Fruit fly (Drosophila melanogaster) whole organism, wandering third instar larva: ENCODE data around the gene Pli.

Source experiments
- Abd-B ChIP-seq: fragments of >200 bp; optimal IDR thresholded peaks from 2 replicates; lab custom pipeline; 2017; ENCODE audit warnings: missing biosample characterization, missing genetic modification characterization
- CG32264 ChIP-seq: fragments of 200-800 bp; sonication (Bioruptor generic); optimal IDR thresholded peaks from 2 replicates; lab custom pipeline; 2016; ENCODE audit warnings: missing biosample characterization, missing genetic modification characterization
- CG9705 ChIP-seq: fragments of 200-800 bp; sonication (Bioruptor generic); optimal IDR thresholded peaks from 2 replicates; lab custom pipeline; 2018; ENCODE audit warnings: missing biosample characterization, mild to moderate bottlenecking, missing genetic modification characterization
- CrebA ChIP-seq: fragments of 200-800 bp; sonication (Bioruptor generic); optimal IDR thresholded peaks from 2 replicates; lab custom pipeline; 2016; ENCODE audit warnings: missing biosample characterization, mild to moderate bottlenecking, missing genetic modification characterization, borderline replicate concordance
- Dfd ChIP-seq: fragments of >200 bp; optimal IDR thresholded peaks from 2 replicates; lab custom pipeline; 2017; ENCODE audit warnings: missing biosample characterization, missing genetic modification characterization
- Dif ChIP-seq: fragments of 200-275, 200-300 bp; sonication (Bioruptor generic); optimal IDR thresholded peaks from 2 replicates; lab custom pipeline; 2018; ENCODE audit warnings: missing biosample characterization, missing genetic modification characterization; ENCODE audit not compliant: partially characterized antibody
- GATAd ChIP-seq: sonication (Bioruptor generic); optimal IDR thresholded peaks from 2 replicates; lab custom pipeline; 2016; ENCODE audit warnings: missing biosample characterization, missing genetic modification characterization
- HLH106 ChIP-seq: fragments of 200-800 bp; optimal IDR thresholded peaks from 3 replicates; lab custom pipeline; 2019; ENCODE audit warnings: missing biosample characterization, mild to moderate bottlenecking, missing genetic modification characterization, moderate library complexity
- Hnf4 ChIP-seq: fragments of 200-800 bp; sonication (Bioruptor generic); optimal IDR thresholded peaks from 2 replicates; lab custom pipeline; 2016; ENCODE audit warnings: missing biosample characterization, mild to moderate bottlenecking, missing genetic modification characterization
- Hr78 ChIP-seq: fragments of >200 bp; optimal IDR thresholded peaks from 2 replicates; lab custom pipeline; 2017; ENCODE audit warnings: missing biosample characterization, missing genetic modification characterization
- Hr83 ChIP-seq: fragments of 200-300 bp; sonication (Bioruptor generic); optimal IDR thresholded peaks from 2 replicates; lab custom pipeline; 2016; ENCODE audit warnings: missing biosample characterization, mild to moderate bottlenecking, missing genetic modification characterization, moderate library complexity; ENCODE audit not compliant: poor library complexity, severe bottlenecking
- Jra ChIP-seq: sonication (Bioruptor generic); optimal IDR thresholded peaks from 2 replicates; lab custom pipeline; 2016; ENCODE audit warnings: missing biosample characterization, missing genetic modification characterization
- Mio ChIP-seq: sonication (Bioruptor generic); optimal IDR thresholded peaks from 2 replicates; lab custom pipeline; 2016; ENCODE audit warnings: missing biosample characterization, missing genetic modification characterization
- Myc ChIP-seq: fragments of >200 bp; optimal IDR thresholded peaks from 2 replicates; lab custom pipeline; 2017
- N ChIP-seq: fragments of >200 bp; optimal IDR thresholded peaks from 2 replicates; lab custom pipeline; 2018; ENCODE audit warnings: missing biosample characterization, missing external identifiers, missing genetic modification characterization
- OdsH ChIP-seq: fragments of 200-800 bp; sonication (Bioruptor generic); optimal IDR thresholded peaks from 2 replicates; lab custom pipeline; 2016; ENCODE audit warnings: missing biosample characterization, mild to moderate bottlenecking, missing genetic modification characterization
- Rel ChIP-seq, 2 experiments: fragments of 200-800 bp; sonication (Bioruptor generic) in 1 of 2; optimal IDR thresholded peaks; 2 replicates in 1 of 2; 3 replicates in 1 of 2; lab custom pipeline; 2016 to 2019; ENCODE audit warnings: mild to moderate bottlenecking in 2 of 2, missing biosample characterization in 2 of 2, missing genetic modification characterization in 2 of 2, moderate library complexity in 1 of 2
- Sp1 ChIP-seq: fragments of 200-800 bp; sonication (Bioruptor generic); optimal IDR thresholded peaks from 3 replicates; lab custom pipeline; 2019; ENCODE audit warnings: missing biosample characterization, mild to moderate bottlenecking, missing genetic modification characterization, moderate library complexity
- Vsx2 ChIP-seq: fragments of 200-300, 225-300 bp; sonication (Bioruptor generic); optimal IDR thresholded peaks from 2 replicates; lab custom pipeline; 2018; ENCODE audit warnings: missing biosample characterization, missing genetic modification characterization; ENCODE audit not compliant: partially characterized antibody
- br ChIP-seq: fragments of 200-800 bp; sonication (Bioruptor generic); optimal IDR thresholded peaks from 2 replicates; lab custom pipeline; 2016; ENCODE audit warnings: missing biosample characterization, missing genetic modification characterization
- brk ChIP-seq: fragments of 200-800 bp; sonication (Bioruptor generic); optimal IDR thresholded peaks from 2 replicates; lab custom pipeline; 2016; ENCODE audit warnings: missing biosample characterization, mild to moderate bottlenecking, missing genetic modification characterization
- dmrt93B ChIP-seq: fragments of 200-800 bp; sonication (Bioruptor generic); optimal IDR thresholded peaks from 2 replicates; lab custom pipeline; 2018; ENCODE audit warnings: missing biosample characterization, mild to moderate bottlenecking, missing genetic modification characterization
- dsf ChIP-seq: sonication (Bioruptor generic); optimal IDR thresholded peaks from 2 replicates; lab custom pipeline; 2016; ENCODE audit warnings: missing biosample characterization, missing genetic modification characterization, borderline replicate concordance
- ey ChIP-seq: fragments of 200-800 bp; sonication (Bioruptor generic); optimal IDR thresholded peaks from 2 replicates; lab custom pipeline; 2016; ENCODE audit warnings: missing biosample characterization, missing genetic modification characterization
- foxo ChIP-seq, 2 experiments: fragments of 200-800 bp; sonication (Bioruptor generic); optimal IDR thresholded peaks; 2 replicates in 1 of 2; 3 replicates in 1 of 2; lab custom pipeline; 2016 to 2017; ENCODE audit warnings: missing biosample characterization in 2 of 2, missing genetic modification characterization in 2 of 2
- fru ChIP-seq: fragments of 200-800 bp; sonication (Bioruptor generic); optimal IDR thresholded peaks from 3 replicates; lab custom pipeline; 2016; ENCODE audit warnings: missing biosample characterization, mild to moderate bottlenecking, missing genetic modification characterization
- h ChIP-seq: fragments of 200-800 bp; sonication (Bioruptor generic); optimal IDR thresholded peaks from 3 replicates; lab custom pipeline; 2016; ENCODE audit warnings: missing biosample characterization, mild to moderate bottlenecking, missing genetic modification characterization
- jim ChIP-seq: fragments of 175-275, 200-325 bp; sonication (Bioruptor generic); optimal IDR thresholded peaks from 2 replicates; lab custom pipeline; 2016; ENCODE audit warnings: missing biosample characterization, mild to moderate bottlenecking, missing genetic modification characterization
- lola ChIP-seq: fragments of >200 bp; optimal IDR thresholded peaks from 2 replicates; lab custom pipeline; 2017; ENCODE audit warnings: missing biosample characterization, missing genetic modification characterization
- psq ChIP-seq: fragments of 200-800 bp; sonication (Bioruptor generic); optimal IDR thresholded peaks from 3 replicates; lab custom pipeline; 2017; ENCODE audit warnings: missing biosample characterization, mild to moderate bottlenecking, missing genetic modification characterization, moderate library complexity
- rgr ChIP-seq: fragments of 200-800 bp; sonication (Bioruptor generic); optimal IDR thresholded peaks from 3 replicates; lab custom pipeline; 2016; ENCODE audit warnings: missing biosample characterization, mild to moderate bottlenecking, missing genetic modification characterization
- sage ChIP-seq: fragments of 200-800 bp; sonication (Bioruptor generic); optimal IDR thresholded peaks from 2 replicates; lab custom pipeline; 2016; ENCODE audit warnings: missing biosample characterization, mild to moderate bottlenecking, missing genetic modification characterization
- sv ChIP-seq: fragments of 200-800 bp; sonication (Bioruptor generic); optimal IDR thresholded peaks from 3 replicates; lab custom pipeline; 2016; ENCODE audit warnings: missing biosample characterization, missing genetic modification characterization
- tai ChIP-seq: sonication (Bioruptor generic); optimal IDR thresholded peaks from 2 replicates; lab custom pipeline; 2016; ENCODE audit warnings: missing biosample characterization, missing genetic modification characterization
- usp ChIP-seq: fragments of >200 bp; optimal IDR thresholded peaks from 2 replicates; lab custom pipeline; 2017; ENCODE audit warnings: missing biosample characterization, missing genetic modification characterization
- woc ChIP-seq: sonication (Bioruptor generic); optimal IDR thresholded peaks from 2 replicates; lab custom pipeline; 2016; ENCODE audit warnings: missing biosample characterization, mild to moderate bottlenecking, missing genetic modification characterization

Gene Pli

dm6 chr3R:23876699-23877098, 13.2 kb downstream of the Pli start:
- TF ChIP-seq Myc (lab: Kevin White, UChicago) (no peak), N (GFP tag; lab: Kevin White, UChicago) (no peak), CG32264 (GFP tag; lab: Kevin White, UChicago) (no peak), HLH106 (tag; lab: Kevin White, UChicago) (no peak), brk (GFP tag; lab: Kevin White, UChicago) (no peak), tai (GFP tag; lab: Kevin White, UChicago) (no peak), sage (GFP tag; lab: Kevin White, UChicago) (no peak), Jra (GFP tag; lab: Kevin White, UChicago) (no peak)

- TF ChIP-seq Abd-B (no peak), lola (no peak), ey (no peak), Dfd (no peak), brk (GFP tag; lab: Kevin White, UChicago) (no peak), CrebA (GFP tag; lab: Kevin White, UChicago) (no peak), dsf (no peak), jim (GFP tag; lab: Kevin White, UChicago) (no peak), sv (GFP tag; lab: Kevin White, UChicago) (no peak), Rel (GFP tag; optimal IDR thresholded peaks at IDR 0.05; lab: Kevin White, UChicago) (no peak), Rel (tag; optimal IDR thresholded peaks at IDR 0.05; lab: Kevin White, UChicago) (no peak), Jra (GFP tag; lab: Kevin White, UChicago) (no peak), h (GFP tag; lab: Kevin White, UChicago) (no peak), dmrt93B (no peak), br (GFP tag; lab: Kevin White, UChicago) (no peak), CG9705 (no peak), Myc (lab: Kevin White, UChicago) (no peak)
Observed at dm6 chr3R:23874752-23875151, 15.1 kb downstream of the Pli start.

- TF ChIP-seq h (GFP tag; lab: Kevin White, UChicago) (peak; percentile 82), Hr78 (GFP tag; lab: Kevin White, UChicago) (no peak), Rel (GFP tag; optimal IDR thresholded peaks at IDR 0.05; lab: Kevin White, UChicago) (peak; percentile 44), Rel (tag; optimal IDR thresholded peaks at IDR 0.05; lab: Kevin White, UChicago) (no peak), Abd-B (no peak), ey (peak; percentile 76), foxo (GFP tag; optimal IDR thresholded peaks at IDR 0.05; lab: Kevin White, UChicago) (peak in 1 of 2 experiments; percentile 67), HLH106 (tag; lab: Kevin White, UChicago) (peak; percentile 64), tai (GFP tag; lab: Kevin White, UChicago) (peak; percentile 56), br (GFP tag; lab: Kevin White, UChicago) (peak; percentile 55), fru (GFP tag; lab: Kevin White, UChicago) (peak; percentile 73), Sp1 (peak; percentile 53), Hnf4 (GFP tag; lab: Kevin White, UChicago) (peak; percentile 45), CG32264 (GFP tag; lab: Kevin White, UChicago) (peak; percentile 27), brk (GFP tag; lab: Kevin White, UChicago) (no peak), Vsx2 (no peak), dmrt93B (peak; percentile 18), sage (GFP tag; lab: Kevin White, UChicago) (peak; percentile 18), rgr (GFP tag; lab: Kevin White, UChicago) (peak; percentile 69), OdsH (peak; percentile 69), CrebA (GFP tag; lab: Kevin White, UChicago) (no peak), Hr83 (GFP tag; lab: Kevin White, UChicago) (no peak), dsf (no peak), woc (GFP tag; lab: Kevin White, UChicago) (peak; percentile 50), psq (peak; percentile 48)
Observed at dm6 chr3R:23874198-23874597, 15.7 kb downstream of the Pli start.

- TF ChIP-seq fru (GFP tag; lab: Kevin White, UChicago) (peak; percentile 56), Sp1 (peak; percentile 6), psq (peak; percentile 34), N (GFP tag; lab: Kevin White, UChicago) (no peak), tai (GFP tag; lab: Kevin White, UChicago) (no peak), foxo (GFP tag; optimal IDR thresholded peaks at IDR 0.05; lab: Kevin White, UChicago) (peak in 1 of 2 experiments; percentile 42), Dif (GFP tag; lab: Kevin White, UChicago) (no peak), Jra (GFP tag; lab: Kevin White, UChicago) (no peak), dsf (no peak), CrebA (GFP tag; lab: Kevin White, UChicago) (no peak), Rel (GFP tag; optimal IDR thresholded peaks at IDR 0.05; lab: Kevin White, UChicago) (no peak), Rel (tag; optimal IDR thresholded peaks at IDR 0.05; lab: Kevin White, UChicago) (peak; percentile 22), sv (GFP tag; lab: Kevin White, UChicago) (no peak), Hr78 (GFP tag; lab: Kevin White, UChicago) (no peak), h (GFP tag; lab: Kevin White, UChicago) (peak; percentile 64), CG9705 (no peak), br (GFP tag; lab: Kevin White, UChicago) (peak; percentile 40), ey (peak; percentile 65), HLH106 (tag; lab: Kevin White, UChicago) (no peak), Dfd (no peak), woc (GFP tag; lab: Kevin White, UChicago) (peak; percentile 64), dmrt93B (peak; percentile 28), OdsH (peak; percentile 50), rgr (GFP tag; lab: Kevin White, UChicago) (peak; percentile 61), usp (no peak), GATAd (no peak), Mio (GFP tag; lab: Kevin White, UChicago) (no peak), jim (GFP tag; lab: Kevin White, UChicago) (no peak)
Observed at dm6 chr3R:23872606-23873192, 17.2 kb downstream of the Pli start.
